Fruit fly (Drosophila melanogaster): ENCODE results near the gene GABA-B-R1.

Gene GABA-B-R1

dm6 chr2L:15039309-15039772 lies 23.2 kb downstream of the GABA-B-R1 start (continued):
- no peak for TF ChIP-seq CG2712 (tag; optimal IDR thresholded peaks at IDR 0.05)
- no peak for TF ChIP-seq btn (GFP tag; optimal IDR thresholded peaks at IDR 0.05)
- no peak for TF ChIP-seq HLHmδ (GFP tag; optimal IDR thresholded peaks at IDR 0.05)
- TF ChIP-seq Hey (tag; optimal IDR thresholded peaks at IDR 0.05) = no peak
- no peak for TF ChIP-seq crc (GFP tag; optimal IDR thresholded peaks at IDR 0.05)
- TF ChIP-seq Atf3 (GFP tag; optimal IDR thresholded peaks at IDR 0.05) = no peak
- no peak for TF ChIP-seq Doc2 (GFP tag; IDR thresholded peaks at IDR 0.05)
- TF ChIP-seq CG16863 (GFP tag; optimal IDR thresholded peaks at IDR 0.05) = no peak
- TF ChIP-seq stwl (tag; optimal IDR thresholded peaks at IDR 0.05) = peak; percentile 68
- TF ChIP-seq cad (GFP tag; optimal IDR thresholded peaks at IDR 0.05) = no peak
- peak; percentile 0 for TF ChIP-seq CG33557 (GFP tag; optimal IDR thresholded peaks at IDR 0.05)
- TF ChIP-seq CG2120 (GFP tag; optimal IDR thresholded peaks at IDR 0.05) = peak; percentile 60
- TF ChIP-seq gem (tag; optimal IDR thresholded peaks at IDR 0.05) = no peak
- TF ChIP-seq Rx (GFP tag; IDR thresholded peaks at IDR 0.05) = no peak
- TF ChIP-seq CG9876 (GFP tag; optimal IDR thresholded peaks at IDR 0.05) = no peak
- peak; percentile 3 for TF ChIP-seq Fer3 (tag; optimal IDR thresholded peaks at IDR 0.05)
- peak; percentile 39 for TF ChIP-seq zen (tag; optimal IDR thresholded peaks at IDR 0.05)
- TF ChIP-seq wor (GFP tag; IDR thresholded peaks at IDR 0.05) = no peak
- no peak for TF ChIP-seq Mes4 (GFP tag; optimal IDR thresholded peaks at IDR 0.05)
- peak; percentile 1 for TF ChIP-seq CG3065 (GFP tag; optimal IDR thresholded peaks at IDR 0.05)
- TF ChIP-seq CG17568 (GFP tag; optimal IDR thresholded peaks at IDR 0.05) = no peak
- TF ChIP-seq CG18476 (GFP tag; optimal IDR thresholded peaks at IDR 0.05) = no peak
- TF ChIP-seq CG11085 (GFP tag; IDR thresholded peaks at IDR 0.05) = peak; percentile 52; the same call in 1 of the 2 replicates
- TF ChIP-seq Lpt (GFP tag; optimal IDR thresholded peaks at IDR 0.05) = no peak
- no peak for TF ChIP-seq CG14441 (GFP tag; IDR thresholded peaks at IDR 0.05)
- TF ChIP-seq otp (GFP tag; IDR thresholded peaks at IDR 0.05) = no peak
- TF ChIP-seq CG31441 (GFP tag; IDR thresholded peaks at IDR 0.05) = no peak
- TF ChIP-seq CG15073 (GFP tag; optimal IDR thresholded peaks at IDR 0.05) = no peak
- TF ChIP-seq ewg (GFP tag; optimal IDR thresholded peaks at IDR 0.05) = no peak
- no peak; the same call in 1 of the 2 replicates for TF ChIP-seq ara (GFP tag; IDR thresholded peaks at IDR 0.05)
- no peak for TF ChIP-seq Oaz (GFP tag; IDR thresholded peaks at IDR 0.05)
- peak; percentile 93 for TF ChIP-seq Opbp (GFP tag; IDR thresholded peaks at IDR 0.05; ENCODE audit: partially characterized antibody)
- TF ChIP-seq CG32767 (GFP tag; IDR thresholded peaks at IDR 0.05) = 0 out of 2 replicates have a peak, but pooled peaks have one; percentile 8
- no peak for TF ChIP-seq Sox100B (GFP tag; optimal IDR thresholded peaks at IDR 0.05)
- TF ChIP-seq Vsx1 (GFP tag; optimal IDR thresholded peaks at IDR 0.05) = no peak
- TF ChIP-seq Awh (GFP tag; IDR thresholded peaks at IDR 0.05) = no peak
- TF ChIP-seq CG12659 (GFP tag; optimal IDR thresholded peaks at IDR 0.05) = peak; percentile 60
- TF ChIP-seq Elba2 (GFP tag; optimal IDR thresholded peaks at IDR 0.05) = peak; percentile 39
- no peak; the same call in 1 of the 2 replicates for TF ChIP-seq klu (GFP tag; IDR thresholded peaks at IDR 0.05)
- no peak for TF ChIP-seq CG3838 (GFP tag; optimal IDR thresholded peaks at IDR 0.05)
- TF ChIP-seq CG10431 (GFP tag; optimal IDR thresholded peaks at IDR 0.05) = no peak
- no peak for TF ChIP-seq CG7357 (GFP tag; IDR thresholded peaks at IDR 0.05)
- peak; percentile 74 for TF ChIP-seq Doc3 (GFP tag; IDR thresholded peaks at IDR 0.05; ENCODE audit: partially characterized antibody)
- TF ChIP-seq NK7.1 (GFP tag; optimal IDR thresholded peaks at IDR 0.05) = no peak
- TF ChIP-seq CG10267 (tag; optimal IDR thresholded peaks at IDR 0.05) = peak; percentile 92
- TF ChIP-seq CG8478 (optimal IDR thresholded peaks at IDR 0.05) = no peak
- TF ChIP-seq CG18262 (tag; optimal IDR thresholded peaks at IDR 0.05) = no peak
- no peak for TF ChIP-seq ab (GFP tag; optimal IDR thresholded peaks at IDR 0.05)
- peak; percentile 93 for TF ChIP-seq Med (GFP tag)
- no peak for TF ChIP-seq CG9215 (GFP tag; IDR thresholded peaks at IDR 0.05)
- peak; percentile 15 for TF ChIP-seq Camta (GFP tag; optimal IDR thresholded peaks at IDR 0.05)
- no peak for TF ChIP-seq chm (GFP tag; IDR thresholded peaks at IDR 0.05)
- no peak for TF ChIP-seq CG8944 (GFP tag; optimal IDR thresholded peaks at IDR 0.05)
